Fruit fly (Drosophila melanogaster) whole organism, adult: ENCODE measurements around the gene mtTFB2.

Source experiments
- CG11617 ChIP-seq: fragments of 200-800 bp; sonication (Bioruptor generic); optimal IDR thresholded peaks from 2 replicates; lab custom pipeline; 2017; ENCODE audit warnings: mild to moderate bottlenecking, missing biosample characterization, missing genetic modification reagents, missing genetic modification characterization
- CG12768 ChIP-seq: fragments of 200-800 bp; sonication (Bioruptor generic); optimal IDR thresholded peaks from 2 replicates; lab custom pipeline; 2017; ENCODE audit warnings: missing biosample characterization, missing genetic modification characterization, mild to moderate bottlenecking, moderate library complexity, missing genetic modification reagents
- CG14711 ChIP-seq: fragments of 200-800 bp; sonication (Bioruptor generic); optimal IDR thresholded peaks from 2 replicates; lab custom pipeline; 2018; ENCODE audit warnings: missing biosample characterization, mild to moderate bottlenecking, missing genetic modification characterization, moderate library complexity
- CG1620 ChIP-seq: fragments of 200-800 bp; sonication (Bioruptor generic); optimal IDR thresholded peaks from 2 replicates; lab custom pipeline; 2016; ENCODE audit warnings: missing biosample characterization, missing genetic modification characterization
- CG33017 ChIP-seq: fragments of 200-800 bp; sonication (Bioruptor generic); optimal IDR thresholded peaks from 2 replicates; lab custom pipeline; 2018; ENCODE audit warnings: missing biosample characterization, mild to moderate bottlenecking, missing genetic modification characterization, moderate library complexity
- CG5204 ChIP-seq: fragments of 200-800 bp; sonication (Bioruptor generic); optimal IDR thresholded peaks from 2 replicates; lab custom pipeline; 2016; ENCODE audit warnings: missing biosample characterization, missing genetic modification characterization
- CG7045 ChIP-seq: fragments of 200-800 bp; sonication (Bioruptor generic); optimal IDR thresholded peaks from 2 replicates; lab custom pipeline; 2017; ENCODE audit warnings: missing biosample characterization, mild to moderate bottlenecking, missing genetic modification characterization
- CG7101 ChIP-seq: fragments of 200-800 bp; sonication (Bioruptor generic); optimal IDR thresholded peaks from 2 replicates; lab custom pipeline; 2018; ENCODE audit warnings: missing biosample characterization, mild to moderate bottlenecking, missing genetic modification characterization, moderate library complexity
- Clk ChIP-seq: fragments of 200-800 bp; sonication (Bioruptor generic); optimal IDR thresholded peaks from 2 replicates; lab custom pipeline; 2017; ENCODE audit warnings: missing biosample characterization, missing genetic modification characterization
- Crg-1 ChIP-seq: fragments of 200-800 bp; sonication (Bioruptor generic); optimal IDR thresholded peaks from 2 replicates; lab custom pipeline; 2016; ENCODE audit warnings: missing biosample characterization, missing genetic modification characterization
- Hr96 ChIP-seq: fragments of 200-800 bp; sonication (Bioruptor generic); optimal IDR thresholded peaks from 2 replicates; lab custom pipeline; 2016; ENCODE audit warnings: missing biosample characterization, missing genetic modification characterization
- Mnt ChIP-seq: fragments of 200-800 bp; sonication (Bioruptor generic); optimal IDR thresholded peaks from 2 replicates; lab custom pipeline; 2016; ENCODE audit warnings: missing biosample characterization, mild to moderate bottlenecking, missing genetic modification characterization
- bab1 ChIP-seq: fragments of 200-800 bp; sonication (Bioruptor generic); optimal IDR thresholded peaks from 3 replicates; lab custom pipeline; 2019; ENCODE audit warnings: missing biosample characterization, mild to moderate bottlenecking, missing genetic modification characterization, moderate library complexity
- cic ChIP-seq: fragments of 200-800 bp; sonication (Bioruptor generic); optimal IDR thresholded peaks from 2 replicates; lab custom pipeline; 2017; ENCODE audit warnings: missing biosample characterization, mild to moderate bottlenecking, missing genetic modification characterization, moderate library complexity
- cnc ChIP-seq, 2 experiments: fragments of >200 bp; optimal IDR thresholded peaks; 2 replicates each; lab custom pipeline; 2017
- kay ChIP-seq: fragments of 200-800 bp; sonication (Bioruptor generic); peaks from one replicate; lab custom pipeline; 2016; ENCODE audit warnings: missing biosample characterization, missing genetic modification characterization, borderline replicate concordance
- ovo ChIP-seq: fragments of 200-800 bp; sonication (Bioruptor generic); optimal IDR thresholded peaks from 2 replicates; lab custom pipeline; 2016; ENCODE audit warnings: missing biosample characterization, missing genetic modification characterization
- pad ChIP-seq: fragments of 200-800 bp; sonication (Bioruptor generic); optimal IDR thresholded peaks from 3 replicates; lab custom pipeline; 2017; ENCODE audit warnings: missing biosample characterization, missing genetic modification characterization, mild to moderate bottlenecking, moderate library complexity, missing genetic modification reagents
- tj ChIP-seq: fragments of 200-800 bp; sonication (Bioruptor generic); optimal IDR thresholded peaks from 3 replicates; lab custom pipeline; 2017; ENCODE audit warnings: missing biosample characterization, mild to moderate bottlenecking, missing genetic modification characterization, moderate library complexity
- toe ChIP-seq: fragments of 200-800 bp; sonication (Bioruptor generic); optimal IDR thresholded peaks from 2 replicates; lab custom pipeline; 2016; ENCODE audit warnings: missing biosample characterization, missing genetic modification characterization

The mtTFB2 gene

dm6 chr3R:10070817-10071216 is 25.4 kb downstream of the mtTFB2 start, which contains the start of gene nerfin-2:
Gene nerfin-2, plus strand, starts transcription at chr3R:10071117.
- TF ChIP-seq Clk (GFP tag; lab: Kevin White, UChicago) (no peak), cnc (optimal IDR thresholded peaks at IDR 0.05; lab: Kevin White, UChicago) (no peak), CG1620 (GFP tag; lab: Kevin White, UChicago) (no peak), CG33017 (tag; lab: Kevin White, UChicago) (no peak), kay (no peak), CG7045 (GFP tag; lab: Kevin White, UChicago) (no peak), cic (GFP tag; lab: Kevin White, UChicago) (no peak), Hr96 (GFP tag; lab: Kevin White, UChicago) (no peak), CG5204 (GFP tag; lab: Kevin White, UChicago) (no peak), Crg-1 (no peak), CG7101 (tag; lab: Kevin White, UChicago) (no peak)

dm6 chr3R:10075323-10075788 is 30.0 kb downstream of the mtTFB2 start, which contains the start of gene Alp13:
Gene Alp13, minus strand, starts transcription at chr3R:10075373.
- TF ChIP-seq cic (GFP tag; lab: Kevin White, UChicago) (peak; percentile 25), Mnt (GFP tag; lab: Kevin White, UChicago) (no peak), ovo (no peak), Hr96 (GFP tag; lab: Kevin White, UChicago) (peak; percentile 21), CG11617 (GFP tag; lab: Kevin White, UChicago) (peak; percentile 47), cnc (optimal IDR thresholded peaks at IDR 0.05; lab: Kevin White, UChicago) (no peak), CG7101 (tag; lab: Kevin White, UChicago) (peak; percentile 49), bab1 (GFP tag; lab: Kevin White, UChicago) (no peak), CG7045 (GFP tag; lab: Kevin White, UChicago) (no peak), kay (peak; percentile 7), CG5204 (GFP tag; lab: Kevin White, UChicago) (peak; percentile 53), Crg-1 (no peak), toe (no peak), CG1620 (GFP tag; lab: Kevin White, UChicago) (no peak), tj (no peak), CG14711 (tag; lab: Kevin White, UChicago) (no peak), CG12768 (GFP tag; lab: Kevin White, UChicago) (peak; percentile 35), CG33017 (tag; lab: Kevin White, UChicago) (peak; percentile 62), pad (GFP tag; lab: Kevin White, UChicago) (peak; percentile 24), Clk (GFP tag; lab: Kevin White, UChicago) (no peak)

- TF ChIP-seq CG11617 (GFP tag; lab: Kevin White, UChicago) (no peak), tj (no peak), Hr96 (GFP tag; lab: Kevin White, UChicago) (no peak), CG7045 (GFP tag; lab: Kevin White, UChicago) (no peak), CG12768 (GFP tag; lab: Kevin White, UChicago) (no peak), CG5204 (GFP tag; lab: Kevin White, UChicago) (no peak), cic (GFP tag; lab: Kevin White, UChicago) (no peak), CG1620 (GFP tag; lab: Kevin White, UChicago) (peak; percentile 19), pad (GFP tag; lab: Kevin White, UChicago) (peak; percentile 42), toe (no peak), ovo (no peak), Mnt (GFP tag; lab: Kevin White, UChicago) (peak; percentile 9), Crg-1 (peak; percentile 30), CG14711 (tag; lab: Kevin White, UChicago) (no peak), kay (peak; percentile 74), CG7101 (tag; lab: Kevin White, UChicago) (peak; percentile 27), bab1 (GFP tag; lab: Kevin White, UChicago) (peak; percentile 36), Clk (GFP tag; lab: Kevin White, UChicago) (no peak), CG33017 (tag; lab: Kevin White, UChicago) (peak; percentile 16), cnc (optimal IDR thresholded peaks at IDR 0.05; lab: Kevin White, UChicago) (no peak)
These were observed 31.3 kb downstream of the mtTFB2 start for dm6 chr3R:10076665-10077064.

- TF ChIP-seq CG14711 (tag; lab: Kevin White, UChicago), result peak; percentile 0
- no peak for TF ChIP-seq CG11617 (GFP tag; lab: Kevin White, UChicago)
- peak; percentile 97 for TF ChIP-seq kay
These were observed 33.2 kb downstream of the mtTFB2 start for dm6 chr3R:10078468-10079143.

dm6 chr3R:10079267-10079987 is 34.1 kb downstream of the mtTFB2 start:
- TF ChIP-seq Crg-1 (peak; percentile 93), CG5204 (GFP tag; lab: Kevin White, UChicago) (peak; percentile 98), bab1 (GFP tag; lab: Kevin White, UChicago) (peak; percentile 11), Hr96 (GFP tag; lab: Kevin White, UChicago) (peak; percentile 93), CG7045 (GFP tag; lab: Kevin White, UChicago) (peak; percentile 98), ovo (peak; percentile 73), cic (GFP tag; lab: Kevin White, UChicago) (peak; percentile 76), toe (peak; percentile 97), CG33017 (tag; lab: Kevin White, UChicago) (peak; percentile 98), cnc (optimal IDR thresholded peaks at IDR 0.05; lab: Kevin White, UChicago) (peak in 1 of 2 experiments; percentile 64), Mnt (GFP tag; lab: Kevin White, UChicago) (peak; percentile 75), CG14711 (tag; lab: Kevin White, UChicago) (peak; percentile 94), CG11617 (GFP tag; lab: Kevin White, UChicago) (peak; percentile 97), pad (GFP tag; lab: Kevin White, UChicago) (peak; percentile 83), CG12768 (GFP tag; lab: Kevin White, UChicago) (peak; percentile 99), CG7101 (tag; lab: Kevin White, UChicago) (peak; percentile 97), tj (peak; percentile 93), kay (no peak), CG1620 (GFP tag; lab: Kevin White, UChicago) (peak; percentile 85), Clk (GFP tag; lab: Kevin White, UChicago) (peak; percentile 97)
